Worm (Caenorhabditis elegans) whole organism, young adult: Measurements from ENCODE around the gene madd-2.

ENCODE experiments used
- T26A5.8 ChIP-seq: sonication (generic microtip); optimal IDR thresholded peaks from 2 replicates; lab custom pipeline; 2016; ENCODE audit warnings: missing genetic modification characterization, missing compliant biosample characterization
- Y53G8AR.9 ChIP-seq: fragments of 200-800 bp; sonication (Bioruptor generic); conservative IDR thresholded peaks from 2 replicates; pipeline ENCODE4 v1.3.6; 2022; ENCODE audit warnings: missing genetic modification reagents, missing genetic modification characterization, missing compliant biosample characterization
- chd-7 ChIP-seq: sonication (generic microtip); optimal IDR thresholded peaks from 2 replicates; lab custom pipeline; 2016; ENCODE audit warnings: mild to moderate bottlenecking, missing genetic modification characterization, moderate library complexity, missing compliant biosample characterization
- gei-17 ChIP-seq: fragments of 200-800 bp; sonication (Bioruptor generic); optimal IDR thresholded peaks from 2 replicates; lab custom pipeline; 2018; ENCODE audit warnings: mild to moderate bottlenecking, missing genetic modification characterization, missing compliant biosample characterization
- hlh-12 ChIP-seq: sonication (generic microtip); optimal IDR thresholded peaks from 2 replicates; lab custom pipeline; 2016; ENCODE audit warnings: missing genetic modification characterization, missing compliant biosample characterization
- snpc-1.3 ChIP-seq: sonication (generic microtip); optimal IDR thresholded peaks from 2 replicates; lab custom pipeline; 2017; ENCODE audit warnings: missing genetic modification characterization, mild to moderate bottlenecking, missing compliant biosample characterization, antibody characterized with exemption, moderate library complexity, missing genotype, missing genetic modification reagents; ENCODE audit not compliant: insufficient read depth
- ztf-26 ChIP-seq: sonication (generic microtip); optimal IDR thresholded peaks from 2 replicates; lab custom pipeline; 2017; ENCODE audit warnings: missing genetic modification characterization, missing compliant biosample characterization

DNA sequence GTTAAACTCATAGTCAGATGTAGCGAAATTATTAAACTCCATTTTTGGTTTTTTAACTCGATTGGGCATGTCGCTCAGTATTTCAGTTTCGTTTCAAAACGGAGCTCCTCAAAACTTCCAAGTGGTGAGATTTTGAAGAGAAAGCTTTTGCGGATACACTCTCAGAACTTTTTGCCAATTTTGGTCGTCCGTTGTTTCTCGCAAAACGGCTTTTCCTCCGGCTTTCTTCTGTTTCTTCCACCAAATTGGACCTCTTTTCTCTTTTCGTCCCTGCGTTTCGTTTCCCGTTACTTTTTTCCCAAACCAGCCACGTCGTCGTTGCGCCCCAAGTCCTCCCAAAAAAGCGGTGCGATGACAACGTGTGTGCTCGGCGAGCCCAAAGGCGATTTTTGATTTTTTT, 24.8 kb upstream of the madd-2 start, which contains the start of gene C39F7.1:
- TF ChIP-seq gei-17 = no peak
- TF ChIP-seq Y53G8AR.9 = no peak
- no peak for TF ChIP-seq ztf-26 (tag; lab: Kevin White, UChicago)
- TF ChIP-seq chd-7 (tag; lab: Kevin White, UChicago) = no peak
- TF ChIP-seq hlh-12 (tag; lab: Kevin White, UChicago) = no peak
- no peak for TF ChIP-seq snpc-1.3
- no peak for TF ChIP-seq T26A5.8 (tag; lab: Kevin White, UChicago)
